Fruit fly (Drosophila melanogaster) whole organism, embryonic: ENCODE data around the gene por.

ENCODE experiments used
- Antp ChIP-seq: fragments of 200-800 bp; sonication (Bioruptor generic); optimal IDR thresholded peaks from 3 replicates; lab custom pipeline; 2016; ENCODE audit warnings: missing biosample characterization, missing genetic modification characterization
- CG1024 ChIP-seq: fragments of 200-800 bp; sonication (Bioruptor generic); IDR thresholded peaks from 2 replicates; pipeline ENCODE4 v1.3.6; 2022; ENCODE audit warnings: missing biosample characterization, missing genetic modification characterization
- CG10462 ChIP-seq: fragments of 200-800 bp; sonication (Bioruptor generic); optimal IDR thresholded peaks from 2 replicates; lab custom pipeline; 2016; ENCODE audit warnings: missing biosample characterization, missing genetic modification characterization
- CG11085 ChIP-seq: fragments of 200-800 bp; sonication (Bioruptor generic); IDR thresholded peaks from 2 replicates; pipeline ENCODE4 v1.3.6; 2022; ENCODE audit warnings: missing biosample characterization, missing genetic modification characterization
- CG11695 ChIP-seq: fragments of 200-800 bp; sonication (Bioruptor generic); IDR thresholded peaks from 3 replicates; pipeline ENCODE4 v1.3.6; 2022; ENCODE audit warnings: missing biosample characterization, missing genetic modification characterization
- CG12299 ChIP-seq: fragments of 200-800 bp; sonication (Bioruptor generic); optimal IDR thresholded peaks from 2 replicates; lab custom pipeline; 2018; ENCODE audit warnings: missing biosample characterization, mild to moderate bottlenecking, missing genetic modification characterization
- CG15269 ChIP-seq: fragments of 200-800 bp; sonication (Bioruptor generic); optimal IDR thresholded peaks from 2 replicates; lab custom pipeline; 2018; ENCODE audit warnings: missing biosample characterization, mild to moderate bottlenecking, missing genetic modification characterization, moderate library complexity
- CG16815 ChIP-seq: fragments of 200-800 bp; sonication (Bioruptor generic); optimal IDR thresholded peaks from 3 replicates; lab custom pipeline; 2017; ENCODE audit warnings: missing biosample characterization, mild to moderate bottlenecking, missing genetic modification characterization
- CG18599 ChIP-seq: fragments of 200-800 bp; sonication (Bioruptor generic); optimal IDR thresholded peaks from 3 replicates; lab custom pipeline; 2017; ENCODE audit warnings: missing biosample characterization, missing genetic modification characterization, mild to moderate bottlenecking, moderate library complexity, missing genetic modification reagents
- CG2712 ChIP-seq: fragments of 200-800 bp; optimal IDR thresholded peaks from 3 replicates; lab custom pipeline; 2019; ENCODE audit warnings: missing biosample characterization, mild to moderate bottlenecking, missing genetic modification characterization, moderate library complexity
- CG3281 ChIP-seq: fragments of 200-800 bp; sonication (Bioruptor generic); optimal IDR thresholded peaks from 3 replicates; lab custom pipeline; 2017; ENCODE audit warnings: missing biosample characterization, mild to moderate bottlenecking, missing genetic modification characterization
- CG6791 ChIP-seq: fragments of 200-800 bp; sonication (Bioruptor generic); IDR thresholded peaks from 3 replicates; pipeline ENCODE4 v1.3.6; 2022; ENCODE audit warnings: missing biosample characterization, missing genetic modification characterization; ENCODE audit not compliant: partially characterized antibody
- CG8290 ChIP-seq, 3 experiments: fragments of 200-800 bp; sonication (Bioruptor generic); optimal IDR thresholded peaks; 2 replicates each; lab custom pipeline; 2016 to 2019; ENCODE audit warnings: missing biosample characterization in 3 of 3, missing genetic modification characterization in 3 of 3, mild to moderate bottlenecking in 2 of 3, moderate library complexity in 1 of 3
- CG9609 ChIP-seq: fragments of 200-800 bp; sonication (Bioruptor generic); optimal IDR thresholded peaks from 3 replicates; lab custom pipeline; 2016; ENCODE audit warnings: missing biosample characterization, missing genetic modification characterization
- D ChIP-seq, 2 experiments: fragments of 200-800 bp in 1 of 2; fragments of >200 bp in 1 of 2; sonication (Bioruptor generic) in 1 of 2; optimal IDR thresholded peaks; 2 replicates in 1 of 2; 3 replicates in 1 of 2; lab custom pipeline; 2017; ENCODE audit warnings: mild to moderate bottlenecking in 1 of 2, missing biosample characterization in 1 of 2, missing genetic modification characterization in 1 of 2, missing genetic modification reagents in 1 of 2
- Doc3 ChIP-seq: fragments of 200-800 bp; sonication (Bioruptor generic); IDR thresholded peaks from 3 replicates; pipeline ENCODE4 v1.3.6; 2022; ENCODE audit warnings: missing biosample characterization, missing genetic modification characterization; ENCODE audit not compliant: partially characterized antibody
- Dp ChIP-seq: fragments of 200-800 bp; sonication (Bioruptor generic); optimal IDR thresholded peaks from 2 replicates; lab custom pipeline; 2018; ENCODE audit warnings: missing biosample characterization, mild to moderate bottlenecking, missing genetic modification characterization, moderate library complexity
- Dref ChIP-seq: fragments of 200-800 bp; sonication (Bioruptor generic); IDR thresholded peaks from 2 replicates; pipeline ENCODE4 v1.3.6; 2022; ENCODE audit warnings: missing biosample characterization, missing genetic modification characterization
- Ets65A ChIP-seq: fragments of 200-800 bp; sonication (Bioruptor generic); peaks from one replicate; lab custom pipeline; 2016; ENCODE audit warnings: missing biosample characterization, missing genetic modification characterization
- H15 ChIP-seq: fragments of 200-800 bp; sonication (Bioruptor generic); IDR thresholded peaks from 3 replicates; pipeline ENCODE4 v1.3.6; 2022; ENCODE audit warnings: missing biosample characterization, missing genetic modification characterization
- HLH4C ChIP-seq: fragments of 200-800 bp; sonication (Bioruptor generic); IDR thresholded peaks from 3 replicates; pipeline ENCODE4 v1.3.6; 2022; ENCODE audit warnings: missing biosample characterization, missing genetic modification characterization; ENCODE audit not compliant: partially characterized antibody
- Hr39 ChIP-seq: fragments of >200 bp; optimal IDR thresholded peaks from 2 replicates; lab custom pipeline; 2017
- Mes4 ChIP-seq: fragments of 200-800 bp; sonication (Bioruptor generic); optimal IDR thresholded peaks from 2 replicates; lab custom pipeline; 2016; ENCODE audit warnings: missing biosample characterization, missing genetic modification characterization
- NC2β ChIP-seq: fragments of 200-800 bp; sonication (Bioruptor generic); optimal IDR thresholded peaks from 2 replicates; lab custom pipeline; 2016; ENCODE audit warnings: missing biosample characterization, missing genetic modification characterization
- PHDP ChIP-seq: fragments of 200-800 bp; sonication (Bioruptor generic); optimal IDR thresholded peaks from 3 replicates; lab custom pipeline; 2018; ENCODE audit warnings: missing biosample characterization, mild to moderate bottlenecking, missing genetic modification characterization, moderate library complexity
- Trl ChIP-seq, 3 experiments: fragments of >200 bp in 2 of 3; fragments of 200-800 bp in 1 of 3; sonication (Bioruptor generic) in 1 of 3; optimal IDR thresholded peaks; 2 replicates in 1 of 3; 3 replicates in 2 of 3; lab custom pipeline; 2016 to 2017; ENCODE audit warnings: missing biosample characterization in 1 of 3, missing genetic modification characterization in 1 of 3
- YL-1 ChIP-seq: fragments of 200-800 bp; sonication (Bioruptor generic); optimal IDR thresholded peaks from 3 replicates; lab custom pipeline; 2017; ENCODE audit warnings: missing biosample characterization, mild to moderate bottlenecking, missing genetic modification characterization
- amos ChIP-seq: fragments of 200-800 bp; sonication (Bioruptor generic); IDR thresholded peaks from 2 replicates; pipeline ENCODE4 v1.3.6; 2022; ENCODE audit warnings: missing biosample characterization, missing genetic modification characterization; ENCODE audit not compliant: partially characterized antibody
- cg ChIP-seq: fragments of 200-800 bp; sonication (Bioruptor generic); optimal IDR thresholded peaks from 3 replicates; lab custom pipeline; 2019; ENCODE audit warnings: missing biosample characterization, mild to moderate bottlenecking, missing genetic modification characterization, moderate library complexity
- corto ChIP-seq: fragments of 200-800 bp; sonication (Bioruptor generic); optimal IDR thresholded peaks from 2 replicates; lab custom pipeline; 2016; ENCODE audit warnings: missing biosample characterization, mild to moderate bottlenecking, missing genetic modification characterization, moderate library complexity
- gce ChIP-seq: fragments of 200-800 bp; sonication (Bioruptor generic); IDR thresholded peaks from 3 replicates; pipeline ENCODE4 v1.3.6; 2022; ENCODE audit warnings: missing biosample characterization, missing genetic modification characterization
- grn ChIP-seq: fragments of 200-800 bp; sonication (Bioruptor generic); optimal IDR thresholded peaks from 3 replicates; lab custom pipeline; 2017; ENCODE audit warnings: missing biosample characterization, missing genetic modification characterization
- ind ChIP-seq: fragments of 200-800 bp; sonication (Bioruptor generic); optimal IDR thresholded peaks from 3 replicates; lab custom pipeline; 2016; ENCODE audit warnings: missing biosample characterization, missing genetic modification characterization
- kay ChIP-seq: fragments of 200-800 bp; sonication (Bioruptor generic); optimal IDR thresholded peaks from 2 replicates; lab custom pipeline; 2016; ENCODE audit warnings: missing biosample characterization, missing genetic modification characterization
- knrl ChIP-seq: fragments of 200-800 bp; sonication (Bioruptor generic); IDR thresholded peaks from 3 replicates; pipeline ENCODE4 v1.3.6; 2022; ENCODE audit warnings: missing biosample characterization, missing genetic modification characterization; ENCODE audit not compliant: partially characterized antibody
- lab ChIP-seq: fragments of 200-800 bp; sonication (Bioruptor generic); optimal IDR thresholded peaks from 3 replicates; lab custom pipeline; 2017; ENCODE audit warnings: missing biosample characterization, missing genetic modification characterization, mild to moderate bottlenecking, moderate library complexity, missing genetic modification reagents
- p53 ChIP-seq: fragments of 200-800 bp; sonication (Bioruptor generic); optimal IDR thresholded peaks from 2 replicates; lab custom pipeline; 2016; ENCODE audit warnings: missing biosample characterization, missing genetic modification characterization
- pros ChIP-seq: fragments of 200-800 bp; sonication (Bioruptor generic); optimal IDR thresholded peaks from 3 replicates; lab custom pipeline; 2019; ENCODE audit warnings: missing biosample characterization, mild to moderate bottlenecking, missing genetic modification characterization, moderate library complexity
- pum ChIP-seq: fragments of 200-800 bp; sonication (Bioruptor generic); optimal IDR thresholded peaks from 2 replicates; lab custom pipeline; 2016; ENCODE audit warnings: missing biosample characterization, missing genetic modification characterization
- run ChIP-seq: fragments of 200-800 bp; sonication (Bioruptor generic); optimal IDR thresholded peaks from 3 replicates; lab custom pipeline; 2018; ENCODE audit warnings: missing biosample characterization, mild to moderate bottlenecking, missing genetic modification characterization
- shn ChIP-seq: fragments of 200-800 bp; sonication (Bioruptor generic); optimal IDR thresholded peaks from 3 replicates; lab custom pipeline; 2016; ENCODE audit warnings: missing biosample characterization, missing genetic modification characterization
- so ChIP-seq: fragments of 200-800 bp; sonication (Bioruptor generic); IDR thresholded peaks from 3 replicates; pipeline ENCODE4 v1.3.6; 2022; ENCODE audit warnings: missing biosample characterization, missing genetic modification characterization
- tna ChIP-seq: fragments of 200-800 bp; sonication (Bioruptor generic); IDR thresholded peaks from 2 replicates; pipeline ENCODE4 v1.3.6; 2022; ENCODE audit warnings: missing biosample characterization, missing genetic modification characterization; ENCODE audit not compliant: partially characterized antibody
- trem ChIP-seq: fragments of 200-800 bp; optimal IDR thresholded peaks from 3 replicates; lab custom pipeline; 2019; ENCODE audit warnings: missing biosample characterization, mild to moderate bottlenecking, missing genetic modification characterization, moderate library complexity
- tup ChIP-seq: fragments of 200-800 bp; sonication (Bioruptor generic); optimal IDR thresholded peaks from 2 replicates; lab custom pipeline; 2016; ENCODE audit warnings: missing biosample characterization, mild to moderate bottlenecking, missing genetic modification characterization, moderate library complexity
- unc-4 ChIP-seq: fragments of 200-800 bp; sonication (Bioruptor generic); IDR thresholded peaks from 2 replicates; pipeline ENCODE4 v1.3.6; 2022; ENCODE audit warnings: missing biosample characterization, missing genetic modification characterization; ENCODE audit not compliant: partially characterized antibody
- vnd ChIP-seq: fragments of 200-800 bp; sonication (Bioruptor generic); IDR thresholded peaks from 3 replicates; pipeline ENCODE4 v1.3.6; 2022; ENCODE audit warnings: missing biosample characterization, missing genetic modification characterization; ENCODE audit not compliant: partially characterized antibody
- zen2 ChIP-seq: fragments of 200-800 bp; sonication (Bioruptor generic); IDR thresholded peaks from 3 replicates; pipeline ENCODE4 v1.3.6; 2022; ENCODE audit warnings: missing biosample characterization, missing genetic modification characterization; ENCODE audit not compliant: partially characterized antibody

por gene

DNA sequence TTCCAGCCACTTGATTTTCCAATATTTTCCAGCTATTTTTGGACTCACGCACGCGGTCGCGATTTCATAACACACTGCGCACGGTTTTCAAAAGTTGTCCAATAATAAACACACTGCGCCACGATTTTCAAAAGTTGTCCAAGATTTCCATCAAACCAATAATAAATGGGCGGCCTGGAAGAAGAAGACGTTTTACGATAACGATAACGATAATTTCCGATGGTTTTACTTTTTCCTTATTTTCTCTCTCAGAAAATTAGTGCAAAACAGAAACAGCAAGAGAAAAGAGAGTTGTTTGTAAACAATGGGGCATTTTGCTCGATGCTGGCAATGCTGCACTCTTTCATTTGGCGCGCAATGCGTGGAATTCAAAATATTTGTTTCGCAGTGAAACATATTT, 30.3 kb upstream of the por start, which contains the start of gene Nt5b (continued):
- TF ChIP-seq pum (no peak), PHDP (no peak), Trl (optimal IDR thresholded peaks at IDR 0.05; lab: Kevin White, UChicago) (peak; percentile 50 to 56), Trl (GFP tag; optimal IDR thresholded peaks at IDR 0.05; lab: Kevin White, UChicago) (no peak), CG18599 (no peak), CG6791 (GFP tag; lab: Robert Waterston, UW) (peak; percentile 65; the same call in 1 of the 3 replicates), CG3281 (GFP tag; lab: Kevin White, UChicago) (no peak), CG1024 (no peak), NC2β (GFP tag; lab: Kevin White, UChicago) (no peak), cg (no peak), tup (GFP tag; lab: Kevin White, UChicago) (no peak), zen2 (GFP tag; lab: Robert Waterston, UW) (0 out of 3 replicates have a peak, but pooled peaks have one; percentile 24), YL-1 (GFP tag; lab: Kevin White, UChicago) (no peak), so (GFP tag; lab: Robert Waterston, UW) (no peak), shn (GFP tag; lab: Kevin White, UChicago) (no peak), CG2712 (no peak), ind (GFP tag; lab: Kevin White, UChicago) (no peak), D (optimal IDR thresholded peaks at IDR 0.05; lab: Kevin White, UChicago) (no peak), D (GFP tag; optimal IDR thresholded peaks at IDR 0.05; lab: Kevin White, UChicago) (no peak), CG16815 (GFP tag; lab: Kevin White, UChicago) (no peak), tna (GFP tag; lab: Robert Waterston, UW) (peak; percentile 23; the same call in 1 of the 2 replicates), run (no peak), HLH4C (GFP tag; lab: Robert Waterston, UW) (peak; percentile 15; the same call in 1 of the 3 replicates), corto (GFP tag; lab: Kevin White, UChicago) (no peak), knrl (GFP tag; lab: Robert Waterston, UW) (peak; percentile 34; the same call in 1 of the 3 replicates), CG12299 (no peak), Hr39 (no peak), lab (GFP tag; lab: Kevin White, UChicago) (no peak), Doc3 (GFP tag; lab: Robert Waterston, UW) (0 out of 3 replicates have a peak, but pooled peaks have one; percentile 38), pros (GFP tag; lab: Kevin White, UChicago) (no peak), trem (tag; lab: Kevin White, UChicago) (no peak), CG15269 (no peak), CG9609 (no peak), Antp (GFP tag; lab: Kevin White, UChicago) (no peak), CG11085 (GFP tag; lab: Robert Waterston, UW) (no peak), vnd (GFP tag; lab: Robert Waterston, UW) (0 out of 3 replicates have a peak, but pooled peaks have one; percentile 46), Dref (peak; percentile 60), CG8290 (GFP tag; optimal IDR thresholded peaks at IDR 0.05; lab: Kevin White, UChicago) (peak; percentile 28), CG8290 (tag; optimal IDR thresholded peaks at IDR 0.05; lab: Kevin White, UChicago) (peak in 1 of 2 experiments; percentile 4), Mes4 (GFP tag; lab: Kevin White, UChicago) (no peak), gce (GFP tag; lab: Robert Waterston, UW) (no peak), CG10462 (GFP tag; lab: Kevin White, UChicago) (no peak), Dp (GFP tag; lab: Kevin White, UChicago) (peak; percentile 79), unc-4 (GFP tag; lab: Robert Waterston, UW) (0 out of 2 replicates have a peak, but pooled peaks have one; percentile 23), p53 (no peak), kay (no peak), grn (GFP tag; lab: Kevin White, UChicago) (no peak), Ets65A (no peak), amos (GFP tag; lab: Robert Waterston, UW) (no peak), H15 (GFP tag; lab: Robert Waterston, UW) (no peak), CG11695 (GFP tag; lab: Robert Waterston, UW) (no peak)
